Worm (Caenorhabditis elegans) whole organism, late embryonic: Measurements from ENCODE around the gene odr-2.

Experiments used
- ceh-24 ChIP-seq: sonication (generic microtip); optimal IDR thresholded peaks from 2 replicates; lab custom pipeline; 2016; ENCODE audit warnings: mild to moderate bottlenecking, missing genetic modification characterization, missing compliant biosample characterization
- che-1 ChIP-seq: sonication (generic microtip); optimal IDR thresholded peaks from 2 replicates; lab custom pipeline; 2016; ENCODE audit warnings: mild to moderate bottlenecking, missing genetic modification characterization, missing compliant biosample characterization
- dve-1 ChIP-seq: sonication (generic microtip); optimal IDR thresholded peaks from 2 replicates; lab custom pipeline; 2017; ENCODE audit warnings: antibody characterized with exemption, mild to moderate bottlenecking, missing genetic modification characterization, missing compliant biosample characterization
- elt-2 ChIP-seq: sonication (generic microtip); optimal IDR thresholded peaks from 2 replicates; lab custom pipeline; 2016; ENCODE audit warnings: missing genetic modification reagents, missing genetic modification characterization, missing compliant biosample characterization
- fkh-10 ChIP-seq: fragments of 150-350 bp; optimal IDR thresholded peaks from 2 replicates; lab custom pipeline; 2014; ENCODE audit warnings: missing biosample characterization, missing genetic modification reagents, missing genetic modification characterization
- nhr-11 ChIP-seq: fragments of 150-350 bp; optimal IDR thresholded peaks from 2 replicates; lab custom pipeline; 2014; ENCODE audit warnings: missing biosample characterization, missing genetic modification characterization
- pha-4 ChIP-seq: fragments of 150-350 bp; optimal IDR thresholded peaks from 2 replicates; lab custom pipeline; 2018; ENCODE audit warnings: missing biosample characterization, missing genetic modification reagents, missing genetic modification characterization
- unc-55 ChIP-seq: sonication (generic microtip); optimal IDR thresholded peaks from 2 replicates; lab custom pipeline; 2017; ENCODE audit warnings: missing biosample characterization, missing genetic modification reagents, missing genetic modification characterization

DNA sequence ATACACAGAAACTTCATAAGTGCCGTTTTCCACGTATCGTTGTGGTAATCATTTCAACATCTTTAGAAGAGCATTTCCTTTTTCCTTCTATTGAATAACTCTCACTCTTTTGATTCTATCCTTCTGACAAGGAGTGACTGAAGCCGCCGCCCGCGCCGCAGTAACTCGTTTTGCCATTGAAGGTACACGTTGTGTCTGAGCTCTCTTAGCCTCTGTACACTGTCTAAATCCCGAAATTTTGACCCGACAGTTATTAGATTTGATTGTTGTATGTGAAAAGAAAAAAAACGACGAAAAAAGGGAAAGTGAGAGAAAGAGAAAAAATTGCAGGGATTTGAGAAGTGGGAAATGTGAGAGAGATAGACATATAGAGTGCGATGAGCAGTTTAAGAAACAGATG is 7.9 kb downstream of the odr-2 start:
- TF ChIP-seq ceh-24: no peak
- no peak for TF ChIP-seq che-1 (tag; lab: Kevin White, UChicago)
- TF ChIP-seq dve-1 (tag; lab: Kevin White, UChicago): no peak
- TF ChIP-seq fkh-10 (GFP tag; lab: Kevin White, UChicago): peak; percentile 10
- no peak for TF ChIP-seq pha-4 (tag; lab: Kevin White, UChicago)
- TF ChIP-seq elt-2 (tag; lab: Kevin White, UChicago): no peak
- TF ChIP-seq nhr-11 (tag; lab: Kevin White, UChicago): no peak
- no peak for TF ChIP-seq unc-55 (GFP tag; lab: Kevin White, UChicago)
